Worm (Caenorhabditis elegans) whole organism, L3 larva: ENCODE data around the gene xpf-1.

Source experiments
- R02D3.7 ChIP-seq: fragments of 150-350 bp; optimal IDR thresholded peaks from 2 replicates; lab custom pipeline; 2014; ENCODE audit warnings: missing biosample characterization, missing genetic modification characterization
- ZK546.5 ChIP-seq: sonication (generic microtip); optimal IDR thresholded peaks from 2 replicates; lab custom pipeline; 2017; ENCODE audit warnings: missing biosample characterization, missing genetic modification characterization
- aly-2 ChIP-seq: fragments of 150-350 bp; optimal IDR thresholded peaks from 2 replicates; lab custom pipeline; 2014; ENCODE audit warnings: missing biosample characterization, missing genetic modification characterization
- ceh-82 ChIP-seq: fragments of 150-350 bp; optimal IDR thresholded peaks from 2 replicates; lab custom pipeline; 2014; ENCODE audit warnings: missing biosample characterization, missing genetic modification characterization
- ceh-9 ChIP-seq: sonication (generic microtip); optimal IDR thresholded peaks from 2 replicates; lab custom pipeline; 2018; ENCODE audit warnings: missing biosample characterization, missing genetic modification characterization
- daf-12 ChIP-seq: fragments of 150-350 bp; optimal IDR thresholded peaks from 2 replicates; lab custom pipeline; 2014; ENCODE audit warnings: missing biosample characterization, missing genetic modification reagents, missing genetic modification characterization
- egl-27 ChIP-seq: sonication (generic microtip); optimal IDR thresholded peaks from 4 replicates; lab custom pipeline; 2017; ENCODE audit warnings: missing biosample characterization, missing genetic modification reagents, missing genetic modification characterization
- egl-5 ChIP-seq: fragments of 150-350 bp; optimal IDR thresholded peaks from 2 replicates; lab custom pipeline; 2017; ENCODE audit warnings: missing biosample characterization, missing genetic modification reagents, missing genetic modification characterization, inconsistent platforms
- elt-1 ChIP-seq: fragments of 150-350 bp; optimal IDR thresholded peaks from 2 replicates; lab custom pipeline; 2014; ENCODE audit warnings: missing biosample characterization, missing genetic modification characterization
- elt-3 ChIP-seq, 3 experiments: fragments of 150-350 bp in 1 of 3; sonication (generic microtip) in 2 of 3; optimal IDR thresholded peaks; 2 replicates in 2 of 3; 4 replicates in 1 of 3; lab custom pipeline; 2014 to 2017; ENCODE audit warnings: missing biosample characterization in 3 of 3, missing genetic modification characterization in 3 of 3
- eor-1 ChIP-seq, 2 experiments: fragments of 150-350 bp; optimal IDR thresholded peaks; 2 replicates each; lab custom pipeline; 2014 to 2018; ENCODE audit warnings: missing biosample characterization in 2 of 2, missing genetic modification characterization in 2 of 2
- fkh-10 ChIP-seq: sonication (generic microtip); optimal IDR thresholded peaks from 2 replicates; lab custom pipeline; 2017; ENCODE audit warnings: missing biosample characterization, missing genetic modification reagents, missing genetic modification characterization
- fos-1 ChIP-seq: fragments of 150-350 bp; optimal IDR thresholded peaks from 2 replicates; lab custom pipeline; 2014; ENCODE audit warnings: missing biosample characterization, missing genetic modification characterization
- hmg-11 ChIP-seq: sonication (generic microtip); optimal IDR thresholded peaks from 2 replicates; lab custom pipeline; 2016; ENCODE audit warnings: missing genetic modification characterization, missing compliant biosample characterization
- jun-1 ChIP-seq: fragments of 150-350 bp; optimal IDR thresholded peaks from 2 replicates; lab custom pipeline; 2014; ENCODE audit warnings: missing biosample characterization, missing genetic modification reagents, missing genetic modification characterization
- lin-39 ChIP-seq: fragments of 150-350 bp; optimal IDR thresholded peaks from 2 replicates; lab custom pipeline; 2018; ENCODE audit warnings: missing biosample characterization, missing genetic modification reagents, missing genetic modification characterization
- lsy-12 ChIP-seq: sonication (generic microtip); optimal IDR thresholded peaks from 2 replicates; lab custom pipeline; 2016; ENCODE audit warnings: mild to moderate bottlenecking, missing genetic modification characterization, missing compliant biosample characterization
- mdl-1 ChIP-seq: fragments of 150-350 bp; optimal IDR thresholded peaks from 2 replicates; lab custom pipeline; 2014; ENCODE audit warnings: missing biosample characterization, missing genetic modification characterization
- mml-1 ChIP-seq: fragments of 150-350 bp; sonication (generic microtip); optimal IDR thresholded peaks from 3 replicates; lab custom pipeline; 2014; ENCODE audit warnings: missing biosample characterization, missing genetic modification characterization
- nfya-1 ChIP-seq: sonication (generic microtip); optimal IDR thresholded peaks from 2 replicates; lab custom pipeline; 2017; ENCODE audit warnings: missing genetic modification characterization, mild to moderate bottlenecking, missing compliant biosample characterization, antibody characterized with exemption, moderate library complexity; ENCODE audit not compliant: insufficient read depth
- nhr-12 ChIP-seq: fragments of 150-350 bp; optimal IDR thresholded peaks from 2 replicates; lab custom pipeline; 2014; ENCODE audit warnings: missing biosample characterization, missing genetic modification characterization
- nhr-23 ChIP-seq: fragments of 150-350 bp; optimal IDR thresholded peaks from 2 replicates; lab custom pipeline; 2014; ENCODE audit warnings: missing biosample characterization, missing genetic modification reagents, missing genetic modification characterization
- nhr-237 ChIP-seq: fragments of 150-350 bp; optimal IDR thresholded peaks from 2 replicates; lab custom pipeline; 2014; ENCODE audit warnings: missing biosample characterization, missing genetic modification characterization
- nhr-25 ChIP-seq: sonication (generic microtip); optimal IDR thresholded peaks from 2 replicates; lab custom pipeline; 2017; ENCODE audit warnings: missing biosample characterization, missing genetic modification characterization
- nhr-28 ChIP-seq: fragments of 150-350 bp; optimal IDR thresholded peaks from 2 replicates; lab custom pipeline; 2014; ENCODE audit warnings: missing biosample characterization, missing genetic modification characterization
- nhr-43 ChIP-seq: sonication (generic microtip); optimal IDR thresholded peaks from 2 replicates; lab custom pipeline; 2016; ENCODE audit warnings: mild to moderate bottlenecking, missing genetic modification characterization, missing compliant biosample characterization; ENCODE audit not compliant: poor library complexity, severe bottlenecking
- nhr-67 ChIP-seq: fragments of 150-350 bp; optimal IDR thresholded peaks from 2 replicates; lab custom pipeline; 2014; ENCODE audit warnings: missing biosample characterization, missing genetic modification characterization
- nhr-76 ChIP-seq: fragments of 150-350 bp; sonication (generic microtip); optimal IDR thresholded peaks from 5 replicates; lab custom pipeline; 2014; ENCODE audit warnings: missing biosample characterization, missing genetic modification characterization
- nhr-77 ChIP-seq: fragments of 150-350 bp; optimal IDR thresholded peaks from 2 replicates; lab custom pipeline; 2014; ENCODE audit warnings: missing biosample characterization, missing genetic modification characterization
- pha-4 ChIP-seq: fragments of 150-350 bp; optimal IDR thresholded peaks from 2 replicates; lab custom pipeline; 2014; ENCODE audit warnings: missing biosample characterization, missing genetic modification reagents, missing genetic modification characterization
- pqm-1 ChIP-seq: fragments of 150-350 bp; optimal IDR thresholded peaks from 2 replicates; lab custom pipeline; 2017; ENCODE audit warnings: missing biosample characterization, missing genetic modification characterization, inconsistent platforms
- skn-1 ChIP-seq: fragments of 150-350 bp; optimal IDR thresholded peaks from 2 replicates; lab custom pipeline; 2014; ENCODE audit warnings: missing biosample characterization, missing genetic modification characterization
- snpc-4 ChIP-seq: fragments of 150-350 bp; optimal IDR thresholded peaks from 2 replicates; lab custom pipeline; 2014; ENCODE audit warnings: missing biosample characterization, missing genetic modification characterization
- unc-39 ChIP-seq: sonication (generic microtip); optimal IDR thresholded peaks from 4 replicates; lab custom pipeline; 2017; ENCODE audit warnings: missing biosample characterization, missing genetic modification characterization
- unc-62 ChIP-seq: fragments of 150-350 bp; sonication (generic microtip); optimal IDR thresholded peaks from 4 replicates; lab custom pipeline; 2014; ENCODE audit warnings: missing biosample characterization, missing genetic modification reagents, missing genetic modification characterization
- zag-1 ChIP-seq: fragments of 150-350 bp; optimal IDR thresholded peaks from 2 replicates; lab custom pipeline; 2014; ENCODE audit warnings: missing biosample characterization, missing genetic modification characterization
- ztf-11 ChIP-seq: fragments of 150-350 bp; optimal IDR thresholded peaks from 2 replicates; lab custom pipeline; 2014; ENCODE audit warnings: missing biosample characterization, missing genetic modification characterization
- ztf-4 ChIP-seq: fragments of 150-350 bp; optimal IDR thresholded peaks from 2 replicates; lab custom pipeline; 2014; ENCODE audit warnings: missing biosample characterization, missing genetic modification characterization

Gene xpf-1

ce11 chrII:11710771-11711170 is 14.8 kb downstream of the xpf-1 start:
- TF ChIP-seq nhr-28 (tag; lab: Kevin White, UChicago): no peak
- no peak for TF ChIP-seq lsy-12
- no peak for TF ChIP-seq pqm-1
- no peak for TF ChIP-seq nhr-12 (tag; lab: Kevin White, UChicago)
- no peak for TF ChIP-seq nhr-43 (tag; lab: Kevin White, UChicago)
- TF ChIP-seq fkh-10: no peak
- TF ChIP-seq ztf-11 (tag; lab: Kevin White, UChicago): no peak
- TF ChIP-seq ceh-9 (tag; lab: Kevin White, UChicago): no peak
- TF ChIP-seq daf-12 (tag; lab: Kevin White, UChicago): no peak
- no peak for TF ChIP-seq fos-1 (tag; lab: Kevin White, UChicago)
- TF ChIP-seq, all 47 proteins: peak for 0

ce11 chrII:11713569-11713968 is 17.6 kb downstream of the xpf-1 start, which contains the start of gene F13D12.10:
TSS of gene F13D12.10 (plus strand) at chrII:11713799.
- no peak for TF ChIP-seq pha-4 (tag; lab: Kevin White, UChicago)
- TF ChIP-seq egl-27 (tag; lab: Kevin White, UChicago): no peak
- no peak for TF ChIP-seq nhr-237
- no peak for TF ChIP-seq fkh-10
- TF ChIP-seq lin-39: peak; percentile 55
- TF ChIP-seq nfya-1 (tag; lab: Kevin White, UChicago): peak; percentile 14
- no peak for TF ChIP-seq nhr-76 (tag; lab: Kevin White, UChicago)

DNA sequence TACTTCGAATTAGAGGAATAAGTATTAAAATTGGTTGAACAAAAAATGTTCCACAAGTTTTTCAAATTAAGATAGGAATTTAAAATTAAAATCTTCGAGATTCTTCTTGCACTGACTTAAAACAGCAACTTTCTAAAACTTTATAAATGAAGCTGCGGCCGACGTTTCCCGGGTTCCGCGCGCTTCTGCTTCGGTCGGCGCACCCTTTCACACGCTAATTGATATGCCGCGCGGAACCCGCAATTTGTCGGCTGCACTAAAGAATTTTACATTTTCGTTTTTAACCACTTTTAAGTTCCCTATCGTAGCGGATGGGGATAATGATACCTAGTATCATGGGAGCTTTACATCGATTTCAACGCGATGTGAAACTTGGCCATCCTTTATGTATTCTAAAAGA is 18.8 kb downstream of the xpf-1 start:
- TF ChIP-seq snpc-4 (tag; lab: Kevin White, UChicago) (peak; percentile 50), elt-1 (tag; lab: Kevin White, UChicago) (no peak), ztf-4 (tag; lab: Kevin White, UChicago) (no peak)
- TF ChIP-seq, all 47 proteins: peak for 1

DNA sequence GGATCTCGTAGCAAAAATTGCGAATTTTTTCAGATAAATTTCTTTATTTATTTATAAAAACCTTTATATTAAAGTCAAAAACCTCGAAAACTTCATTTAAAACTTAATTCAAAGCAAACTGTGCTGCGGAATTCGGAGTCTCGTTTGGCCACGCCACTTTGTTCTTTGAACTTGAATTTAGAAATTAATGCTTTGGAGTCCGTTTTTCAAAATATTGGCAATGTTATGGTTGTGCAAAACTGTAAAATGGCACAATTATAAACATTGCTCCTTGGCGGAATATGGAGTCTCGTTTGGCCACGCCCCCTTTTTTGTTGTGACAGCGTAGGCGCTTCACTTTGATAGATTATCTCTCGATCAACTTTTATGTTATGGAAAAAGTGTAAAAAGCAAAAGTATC is 23.6 kb downstream of the xpf-1 start:
- no peak for TF ChIP-seq unc-39 (tag; lab: Kevin White, UChicago)
- no peak for TF ChIP-seq fkh-10
- no peak for TF ChIP-seq mdl-1
- no peak for TF ChIP-seq jun-1 (tag; lab: Kevin White, UChicago)
- TF ChIP-seq unc-62 (GFP tag; lab: Kevin White, UChicago): no peak
- no peak for TF ChIP-seq ZK546.5
- TF ChIP-seq snpc-4 (tag; lab: Kevin White, UChicago): no peak
- TF ChIP-seq ztf-4 (tag; lab: Kevin White, UChicago): no peak
- TF ChIP-seq R02D3.7 (tag; lab: Kevin White, UChicago): no peak
- no peak for TF ChIP-seq nhr-76 (tag; lab: Kevin White, UChicago)
- no peak for TF ChIP-seq elt-1 (tag; lab: Kevin White, UChicago)
- TF ChIP-seq nhr-43 (tag; lab: Kevin White, UChicago): no peak

- TF ChIP-seq zag-1 (tag; lab: Kevin White, UChicago) (no peak), nhr-12 (tag; lab: Kevin White, UChicago) (no peak), R02D3.7 (tag; lab: Kevin White, UChicago) (no peak), fkh-10 (no peak), ZK546.5 (no peak), nhr-76 (tag; lab: Kevin White, UChicago) (no peak), elt-3 (tag; optimal IDR thresholded peaks at IDR 0.05; lab: Kevin White, UChicago) (no peak), ztf-11 (tag; lab: Kevin White, UChicago) (no peak), ztf-4 (tag; lab: Kevin White, UChicago) (no peak), nhr-67 (tag; lab: Kevin White, UChicago) (no peak), nhr-77 (tag; lab: Kevin White, UChicago) (no peak), elt-1 (tag; lab: Kevin White, UChicago) (no peak), unc-62 (GFP tag; lab: Kevin White, UChicago) (no peak), fos-1 (tag; lab: Kevin White, UChicago) (no peak)
Observed at ce11 chrII:11720102-11720501, 24.1 kb downstream of the xpf-1 start, which contains the start of gene F13D12.3. TSS of gene F13D12.3 (plus strand) at chrII:11720402.

DNA sequence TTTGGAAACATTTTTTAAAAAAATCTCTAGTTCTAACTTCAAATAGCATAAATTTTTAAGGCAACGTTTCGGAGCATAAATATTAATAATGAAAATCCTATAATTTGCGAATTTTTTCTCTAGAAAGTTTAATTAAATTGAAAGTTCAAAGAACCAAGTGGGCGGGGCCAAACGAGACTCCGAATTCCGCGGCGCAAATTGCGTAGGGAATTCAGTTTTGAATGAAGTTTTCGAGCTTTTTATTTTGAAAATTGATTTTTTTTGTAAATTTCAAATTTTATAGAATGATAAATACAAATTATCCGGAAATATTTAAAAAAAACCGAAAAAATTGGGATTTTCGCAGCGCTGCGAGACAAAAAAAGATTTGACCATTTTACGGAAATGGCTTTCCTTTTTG is 24.8 kb downstream of the xpf-1 start:
- TF ChIP-seq hmg-11 (tag; lab: Kevin White, UChicago) (no peak), nfya-1 (tag; lab: Kevin White, UChicago) (no peak), nhr-23 (tag; lab: Kevin White, UChicago) (no peak), fos-1 (tag; lab: Kevin White, UChicago) (no peak), nhr-67 (tag; lab: Kevin White, UChicago) (no peak), pqm-1 (no peak), daf-12 (tag; lab: Kevin White, UChicago) (no peak), nhr-77 (tag; lab: Kevin White, UChicago) (no peak), mml-1 (tag; lab: Kevin White, UChicago) (no peak), ZK546.5 (no peak), ceh-82 (tag; lab: Kevin White, UChicago) (no peak), aly-2 (tag; lab: Kevin White, UChicago) (no peak), nhr-25 (no peak), ztf-11 (tag; lab: Kevin White, UChicago) (no peak), eor-1 (tag; optimal IDR thresholded peaks at IDR 0.05; lab: Kevin White, UChicago) (no peak), ceh-9 (tag; lab: Kevin White, UChicago) (no peak), egl-5 (tag; lab: Kevin White, UChicago) (no peak), lsy-12 (no peak), lin-39 (no peak), skn-1 (tag; lab: Kevin White, UChicago) (no peak)
- TF ChIP-seq, all 47 proteins: peak for 0
